Worm (Caenorhabditis elegans): ENCODE results near the gene hmt-1.

The hmt-1 gene

ce11 chrIII:11087442-11087841 lies 12.3 kb downstream of the hmt-1 start:
- TF ChIP-seq elt-2 (tag; optimal IDR thresholded peaks at IDR 0.05) (peak; percentile 52), mec-3 (tag; optimal IDR thresholded peaks at IDR 0.05; ENCODE audit: borderline replicate concordance) (no peak)

DNA sequence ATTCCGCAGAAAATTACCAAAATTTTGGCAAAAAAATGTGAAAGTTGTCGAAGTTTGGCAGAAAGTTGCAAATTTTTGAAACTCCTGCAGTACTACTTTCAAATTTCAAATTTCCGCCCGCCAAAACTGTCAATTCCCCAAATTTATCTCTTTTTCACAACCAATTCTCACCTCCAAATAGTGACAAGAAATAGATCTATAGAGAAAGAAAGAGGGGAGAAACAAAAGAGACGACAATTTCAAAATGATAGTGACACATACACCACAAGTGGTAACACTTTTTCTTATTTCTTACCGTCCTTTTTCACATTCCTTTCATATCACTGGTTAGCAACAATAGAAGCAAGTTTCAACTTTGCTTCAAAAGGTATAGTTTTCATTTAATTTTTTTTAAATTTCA lies 15.8 kb downstream of the hmt-1 start:
- no peak for TF ChIP-seq ttx-3 (tag; optimal IDR thresholded peaks at IDR 0.05)
- no peak for TF ChIP-seq pqm-1 (tag; optimal IDR thresholded peaks at IDR 0.05)

DNA sequence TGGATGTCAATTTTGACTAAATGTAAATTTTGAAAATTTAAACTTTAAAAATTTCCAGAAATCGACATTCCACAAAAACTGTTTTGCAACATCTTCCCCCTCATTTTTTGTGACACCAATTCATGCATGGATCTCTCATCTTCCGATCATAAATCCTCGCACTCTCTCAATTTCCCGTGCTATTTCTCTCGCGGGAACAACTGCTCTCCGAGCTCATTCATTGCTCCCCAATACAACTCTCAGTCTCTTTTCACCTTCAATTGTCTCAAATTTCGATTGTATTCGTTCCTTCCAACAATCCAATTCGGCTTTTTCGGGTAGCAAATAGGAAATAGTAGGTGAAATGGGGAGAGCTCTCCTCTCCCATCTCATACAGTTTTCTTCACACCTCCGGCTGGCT lies 17.2 kb downstream of the hmt-1 start:
- TF ChIP-seq ceh-18 (tag; optimal IDR thresholded peaks at IDR 0.05) (peak; percentile 18), ceh-34 (tag; optimal IDR thresholded peaks at IDR 0.05) (peak; percentile 42), ceh-14 (tag; optimal IDR thresholded peaks at IDR 0.05) (no peak)

DNA sequence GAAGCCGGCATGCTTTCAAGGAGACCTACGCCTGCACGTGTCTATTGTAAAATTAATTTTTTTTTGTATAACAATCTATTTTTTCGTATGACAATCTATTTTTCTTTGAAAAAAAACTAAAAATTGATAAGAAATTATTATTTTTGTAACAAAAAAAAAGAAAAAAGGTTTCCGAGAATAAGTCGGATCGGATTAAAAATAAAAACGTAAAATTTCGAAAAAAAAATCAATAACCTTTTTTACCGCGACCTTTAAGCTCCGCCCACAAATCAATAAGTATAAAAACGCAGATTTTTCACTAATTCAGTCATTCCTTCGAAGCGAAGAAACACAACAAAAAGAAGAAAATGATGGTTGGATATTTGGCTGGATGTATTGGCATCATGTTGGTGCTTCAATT lies 20.3 kb downstream of the hmt-1 start, which contains the start of gene W09D6.4:
TSS of gene W09D6.4 (plus strand) at position 301 of the 400 bp plus-strand sequence.
- TF ChIP-seq fkh-10 (GFP tag; optimal IDR thresholded peaks at IDR 0.05) = no peak
- TF ChIP-seq pha-4 (tag; optimal IDR thresholded peaks at IDR 0.05) = no peak

- TF ChIP-seq fax-1 (tag; optimal IDR thresholded peaks at IDR 0.05) (no peak), gmeb-2 (tag; optimal IDR thresholded peaks at IDR 0.05) (no peak), Y22D7AL.16 (tag; optimal IDR thresholded peaks at IDR 0.05) (no peak), ceh-2 (tag; optimal IDR thresholded peaks at IDR 0.05) (no peak), unc-86 (tag; optimal IDR thresholded peaks at IDR 0.05) (no peak), unc-3 (GFP tag; conservative IDR thresholded peaks at IDR 0.05) (no peak), unc-3 (tag; optimal IDR thresholded peaks at IDR 0.05) (no peak), pha-4 (tag; optimal IDR thresholded peaks at IDR 0.05) (no peak), ceh-9 (tag; optimal IDR thresholded peaks at IDR 0.05) (no peak), hlh-30 (tag; optimal IDR thresholded peaks at IDR 0.05; ENCODE audit: insufficient read depth) (no peak), hlh-8 (tag; optimal IDR thresholded peaks at IDR 0.05) (no peak), eyg-1 (tag; optimal IDR thresholded peaks at IDR 0.05) (no peak), ceh-14 (tag; optimal IDR thresholded peaks at IDR 0.05) (no peak), ama-1 (optimal IDR thresholded peaks at IDR 0.05) (no peak), ceh-31 (tag; optimal IDR thresholded peaks at IDR 0.05) (no peak), ahr-1 (tag; optimal IDR thresholded peaks at IDR 0.05) (no peak), ceh-48 (tag; optimal IDR thresholded peaks at IDR 0.05) (no peak)
These were observed 22.4 kb downstream of the hmt-1 start, which contains the start of gene str-246 for ce11 chrIII:11077404-11077803. Gene str-246 (plus strand): TSS chrIII:11077704.

DNA sequence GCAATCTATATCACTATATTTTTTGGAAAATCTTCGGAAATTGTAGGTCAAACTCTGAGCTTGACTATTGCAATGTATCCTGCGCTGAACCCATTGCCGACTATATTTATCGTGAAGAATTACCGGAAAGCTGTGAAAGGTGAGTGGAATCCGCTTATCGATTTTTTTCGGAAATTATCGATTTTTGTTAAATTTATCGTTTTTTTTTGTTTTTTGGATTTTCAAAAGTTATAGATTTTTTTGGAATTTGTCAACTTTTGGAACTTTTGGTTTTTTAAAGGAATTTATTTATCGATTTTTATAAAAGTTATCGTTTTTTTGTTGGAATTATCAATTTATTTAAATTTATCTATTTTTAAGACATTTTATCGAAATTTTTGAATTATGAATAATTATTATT lies 23.0 kb downstream of the hmt-1 start:
- TF ChIP-seq elt-2 (tag; optimal IDR thresholded peaks at IDR 0.05) (no peak), ceh-22 (tag; optimal IDR thresholded peaks at IDR 0.05) (no peak), gmeb-2 (tag; optimal IDR thresholded peaks at IDR 0.05) (no peak), hlh-15 (tag; optimal IDR thresholded peaks at IDR 0.05) (no peak), C38D4.7 (GFP tag; optimal IDR thresholded peaks at IDR 0.05) (no peak), hlh-6 (tag; optimal IDR thresholded peaks at IDR 0.05) (no peak)

DNA sequence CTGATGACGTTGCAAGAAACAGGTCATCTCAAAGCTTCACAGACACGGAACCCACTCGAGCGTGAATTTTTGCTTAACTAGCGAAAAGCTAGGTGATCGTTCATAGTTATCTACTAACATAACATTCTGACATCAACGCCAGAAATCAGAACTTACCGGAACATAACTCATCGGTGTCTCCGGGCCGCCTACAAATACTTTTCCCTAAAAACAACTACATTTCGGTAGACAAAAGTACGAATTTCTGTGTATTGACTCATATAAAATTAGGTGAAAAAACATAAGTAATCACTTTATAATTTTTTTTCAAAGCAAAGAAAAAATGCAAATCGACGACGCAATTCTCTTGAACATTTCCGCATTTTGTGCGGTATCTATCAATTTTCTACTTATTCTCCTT lies 25.6 kb downstream of the hmt-1 start, which contains the start of gene str-261:
TSS of gene str-261 (plus strand) at position 301 of the 400 bp plus-strand sequence.
- no peak for TF ChIP-seq pag-3 (tag; optimal IDR thresholded peaks at IDR 0.05; ENCODE audit: borderline replicate concordance)
- no peak for TF ChIP-seq K02D7.2 (tag; optimal IDR thresholded peaks at IDR 0.05)
- no peak for TF ChIP-seq tbx-2 (tag; optimal IDR thresholded peaks at IDR 0.05)
- no peak for TF ChIP-seq fkh-6 (tag; optimal IDR thresholded peaks at IDR 0.05)
- no peak for TF ChIP-seq ahr-1 (tag; optimal IDR thresholded peaks at IDR 0.05)
- TF ChIP-seq eyg-1 (tag; optimal IDR thresholded peaks at IDR 0.05) = no peak
- no peak for TF ChIP-seq gmeb-2 (tag; optimal IDR thresholded peaks at IDR 0.05)
- TF ChIP-seq K09A11.1 (tag; optimal IDR thresholded peaks at IDR 0.05; ENCODE audit: insufficient read depth) = no peak
- no peak for TF ChIP-seq hlh-30 (tag; optimal IDR thresholded peaks at IDR 0.05; ENCODE audit: insufficient read depth)
- TF ChIP-seq ceh-24 (tag; optimal IDR thresholded peaks at IDR 0.05) = no peak
- no peak for TF ChIP-seq pros-1 (tag; optimal IDR thresholded peaks at IDR 0.05)
- TF ChIP-seq che-1 (tag; optimal IDR thresholded peaks at IDR 0.05) = no peak
